Worm (Caenorhabditis elegans): ENCODE measurements around the gene Y55D5A.4.

ce11 chrIII:3034458-3034857 is 44.6 kb upstream of the Y55D5A.4 start:
- no peak for TF ChIP-seq nhr-12 (tag; optimal IDR thresholded peaks at IDR 0.05)
- TF ChIP-seq nhr-28 (tag; optimal IDR thresholded peaks at IDR 0.05), result no peak
- TF ChIP-seq pha-4 (tag; optimal IDR thresholded peaks at IDR 0.05), result peak; percentile 32
- no peak for TF ChIP-seq ceh-28 (tag; optimal IDR thresholded peaks at IDR 0.05)
- no peak for TF ChIP-seq jun-1 (tag; optimal IDR thresholded peaks at IDR 0.05)
- TF ChIP-seq aly-2 (tag; optimal IDR thresholded peaks at IDR 0.05), result no peak
- TF ChIP-seq ZK546.5 (tag; optimal IDR thresholded peaks at IDR 0.05), result no peak
- TF ChIP-seq nhr-237 (tag; optimal IDR thresholded peaks at IDR 0.05), result no peak
- TF ChIP-seq hmg-11 (tag; optimal IDR thresholded peaks at IDR 0.05), result no peak
- TF ChIP-seq nhr-67 (tag; optimal IDR thresholded peaks at IDR 0.05), result no peak
- TF ChIP-seq elt-3 (tag; optimal IDR thresholded peaks at IDR 0.05), result no peak
